Fruit fly (Drosophila melanogaster) whole organism, wandering third instar larva: ENCODE measurements around the gene rtet.
A peak's percentile ranks its signal among the peaks of the same experiment; 100 is the strongest.

ENCODE experiments used
- CrebA ChIP-seq: fragments of 200-800 bp; sonication (Bioruptor generic); optimal IDR thresholded peaks from 2 replicates; lab custom pipeline; 2016; ENCODE audit warnings: missing biosample characterization, mild to moderate bottlenecking, missing genetic modification characterization, borderline replicate concordance
- Dif ChIP-seq: fragments of 200-275, 200-300 bp; sonication (Bioruptor generic); optimal IDR thresholded peaks from 2 replicates; lab custom pipeline; 2018; ENCODE audit warnings: missing biosample characterization, missing genetic modification characterization; ENCODE audit not compliant: partially characterized antibody
- Myc ChIP-seq: fragments of >200 bp; optimal IDR thresholded peaks from 2 replicates; lab custom pipeline; 2017
- N ChIP-seq: fragments of >200 bp; optimal IDR thresholded peaks from 2 replicates; lab custom pipeline; 2018; ENCODE audit warnings: missing biosample characterization, missing external identifiers, missing genetic modification characterization
- Vsx2 ChIP-seq: fragments of 200-300, 225-300 bp; sonication (Bioruptor generic); optimal IDR thresholded peaks from 2 replicates; lab custom pipeline; 2018; ENCODE audit warnings: missing biosample characterization, missing genetic modification characterization; ENCODE audit not compliant: partially characterized antibody
- br ChIP-seq: fragments of 200-800 bp; sonication (Bioruptor generic); optimal IDR thresholded peaks from 2 replicates; lab custom pipeline; 2016; ENCODE audit warnings: missing biosample characterization, missing genetic modification characterization
- dl ChIP-seq, 2 experiments: fragments of 175-275, 200-275 bp in 1 of 2; fragments of 200-275 bp in 1 of 2; sonication (Bioruptor generic); optimal IDR thresholded peaks; lab custom pipeline; 2018; ENCODE audit warnings: mild to moderate bottlenecking in 2 of 2, missing biosample characterization in 2 of 2, missing genetic modification characterization in 2 of 2, moderate library complexity in 2 of 2; ENCODE audit not compliant: partially characterized antibody in 2 of 2, insufficient read depth in 1 of 2
- psq ChIP-seq: fragments of 200-800 bp; sonication (Bioruptor generic); optimal IDR thresholded peaks from 3 replicates; lab custom pipeline; 2017; ENCODE audit warnings: missing biosample characterization, mild to moderate bottlenecking, missing genetic modification characterization, moderate library complexity

- no peak for TF ChIP-seq CrebA (GFP tag; lab: Kevin White, UChicago)
- TF ChIP-seq Dif (GFP tag; lab: Kevin White, UChicago), result no peak
- no peak for TF ChIP-seq br (GFP tag; lab: Kevin White, UChicago)
- TF ChIP-seq dl (GFP tag; optimal IDR thresholded peaks at IDR 0.05; lab: Kevin White, UChicago; ENCODE audit: insufficient read depth in 1 of 2, partially characterized antibody in 2 of 2), result no peak
- no peak for TF ChIP-seq Myc (lab: Kevin White, UChicago)
- TF ChIP-seq Vsx2 (GFP tag; lab: Kevin White, UChicago), result no peak
- no peak for TF ChIP-seq N
- TF ChIP-seq psq (GFP tag; lab: Kevin White, UChicago), result peak; percentile 46
Observed at dm6 chr3R:21101453-21102214, 6.6 kb upstream of the rtet start, which contains the start of the genes CG7044 and Tbc1d22.
